Fruit fly (Drosophila melanogaster) whole organism, pupa: ENCODE data around the gene CG31176.

Source experiments
- CG10348 ChIP-seq: fragments of 200-800 bp; sonication (Bioruptor generic); IDR thresholded peaks from 2 replicates; pipeline ENCODE4 v1.3.6; 2022; ENCODE audit warnings: missing biosample characterization, missing genetic modification characterization
- CG12605 ChIP-seq: fragments of 200-800 bp; sonication (Bioruptor generic); IDR thresholded peaks from 2 replicates; pipeline ENCODE4 v1.3.6; 2022; ENCODE audit warnings: missing biosample characterization, missing genetic modification characterization
- CG13204 ChIP-seq: fragments of 200-800 bp; sonication (Bioruptor generic); optimal IDR thresholded peaks from 2 replicates; lab custom pipeline; 2018; ENCODE audit warnings: missing biosample characterization, mild to moderate bottlenecking, missing genetic modification characterization, moderate library complexity
- CG14655 ChIP-seq: fragments of 200-800 bp; sonication (Bioruptor generic); optimal IDR thresholded peaks from 3 replicates; lab custom pipeline; 2017; ENCODE audit warnings: mild to moderate bottlenecking, missing biosample characterization, missing genetic modification reagents, missing genetic modification characterization
- CG15710 ChIP-seq: fragments of 200-800 bp; sonication (Bioruptor generic); optimal IDR thresholded peaks from 2 replicates; lab custom pipeline; 2018; ENCODE audit warnings: missing biosample characterization, mild to moderate bottlenecking, missing genetic modification characterization, moderate library complexity
- CG17806 ChIP-seq: fragments of 200-800 bp; sonication (Bioruptor generic); optimal IDR thresholded peaks from 2 replicates; lab custom pipeline; 2018; ENCODE audit warnings: missing biosample characterization, mild to moderate bottlenecking, missing genetic modification characterization, moderate library complexity
- CG32121 ChIP-seq: fragments of 200-800 bp; sonication (Bioruptor generic); IDR thresholded peaks from 2 replicates; pipeline ENCODE4 v1.3.6; 2022; ENCODE audit warnings: missing biosample characterization, missing genetic modification characterization
- CG34367 ChIP-seq: fragments of 200-800 bp; sonication (Bioruptor generic); optimal IDR thresholded peaks from 2 replicates; lab custom pipeline; 2018; ENCODE audit warnings: missing biosample characterization, mild to moderate bottlenecking, missing genetic modification characterization
- CG4496 ChIP-seq: fragments of 200-800 bp; sonication (Bioruptor generic); IDR thresholded peaks from 3 replicates; pipeline ENCODE4 v1.3.6; 2022; ENCODE audit warnings: missing biosample characterization, missing genetic modification characterization
- CG8159 ChIP-seq: fragments of 200-800 bp; sonication (Bioruptor generic); optimal IDR thresholded peaks from 3 replicates; lab custom pipeline; 2018; ENCODE audit warnings: missing biosample characterization, mild to moderate bottlenecking, missing genetic modification characterization, moderate library complexity
- CG8301 ChIP-seq: fragments of 200-800 bp; sonication (Bioruptor generic); optimal IDR thresholded peaks from 2 replicates; lab custom pipeline; 2018; ENCODE audit warnings: missing biosample characterization, mild to moderate bottlenecking, missing genetic modification characterization
- CG9948 ChIP-seq: fragments of 200-800 bp; sonication (Bioruptor generic); optimal IDR thresholded peaks from 2 replicates; lab custom pipeline; 2018; ENCODE audit warnings: missing biosample characterization, mild to moderate bottlenecking, missing genetic modification characterization, moderate library complexity
- D1 ChIP-seq: fragments of 200-800 bp; sonication (Bioruptor generic); optimal IDR thresholded peaks from 2 replicates; lab custom pipeline; 2018; ENCODE audit warnings: missing biosample characterization, mild to moderate bottlenecking, missing genetic modification characterization, moderate library complexity
- EcR ChIP-seq: fragments of 200-800 bp; sonication (Bioruptor generic); optimal IDR thresholded peaks from 3 replicates; lab custom pipeline; 2019; ENCODE audit warnings: missing biosample characterization, missing genetic modification characterization, mild to moderate bottlenecking, moderate library complexity, missing genetic modification reagents
- Ets98B ChIP-seq: fragments of 200-800 bp; sonication (Bioruptor generic); IDR thresholded peaks from 2 replicates; pipeline ENCODE4 v1.3.6; 2022; ENCODE audit warnings: missing biosample characterization, missing genetic modification characterization
- Pif1A ChIP-seq: fragments of 200-800 bp; sonication (Bioruptor generic); optimal IDR thresholded peaks from 3 replicates; lab custom pipeline; 2016; ENCODE audit warnings: missing biosample characterization, missing genetic modification characterization
- Pif1B ChIP-seq: fragments of 200-800 bp; sonication (Bioruptor generic); optimal IDR thresholded peaks from 3 replicates; lab custom pipeline; 2016; ENCODE audit warnings: missing biosample characterization, missing genetic modification characterization
- Snoo ChIP-seq: fragments of 200-800 bp; sonication (Bioruptor generic); optimal IDR thresholded peaks from 3 replicates; lab custom pipeline; 2017; ENCODE audit warnings: missing biosample characterization, mild to moderate bottlenecking, missing genetic modification characterization, inconsistent platforms
- fd96Ca ChIP-seq: fragments of 200-800 bp; sonication (Bioruptor generic); IDR thresholded peaks from 3 replicates; pipeline ENCODE4 v1.3.6; 2022; ENCODE audit warnings: missing biosample characterization, missing genetic modification characterization
- gl ChIP-seq: fragments of 200-800 bp; sonication (Bioruptor generic); optimal IDR thresholded peaks from 2 replicates; lab custom pipeline; 2018; ENCODE audit warnings: missing biosample characterization, mild to moderate bottlenecking, missing genetic modification characterization
- rn ChIP-seq: fragments of 200-800 bp; sonication (Bioruptor generic); IDR thresholded peaks from 2 replicates; pipeline ENCODE4 v1.3.6; 2022; ENCODE audit warnings: missing biosample characterization, missing genetic modification characterization

CG31176 gene

DNA sequence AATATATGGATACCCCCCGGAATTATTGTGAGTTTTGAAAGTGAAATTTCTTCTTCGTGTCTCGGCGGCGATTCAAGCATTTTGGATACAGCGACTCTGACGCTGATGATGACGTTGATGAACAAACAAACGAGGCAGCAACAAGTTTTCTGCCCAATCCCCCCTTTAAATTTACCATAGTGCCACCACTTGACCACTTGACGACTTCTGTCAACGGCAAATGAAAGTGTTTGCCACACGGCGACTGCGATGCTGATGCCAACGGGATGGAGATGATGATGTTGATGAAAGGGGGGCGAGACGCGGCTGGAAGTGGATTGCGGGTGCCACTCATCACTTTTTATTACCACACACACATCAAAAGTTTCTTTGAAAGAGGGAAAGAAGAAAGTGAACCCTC lies 19.0 kb downstream of the CG31176 start:
- TF ChIP-seq CG8301 (tag; lab: Kevin White, UChicago) (no peak), D1 (tag; lab: Kevin White, UChicago) (no peak), rn (no peak), Ets98B (GFP tag; lab: Robert Waterston, UW) (no peak), Pif1A (no peak), CG15710 (tag; lab: Kevin White, UChicago) (no peak), CG8159 (tag; lab: Kevin White, UChicago) (no peak), EcR (GFP tag; lab: Kevin White, UChicago) (no peak), CG4496 (GFP tag; lab: Robert Waterston, UW) (no peak), Snoo (tag; lab: Kevin White, UChicago) (no peak), CG17806 (no peak), CG34367 (tag; lab: Kevin White, UChicago) (no peak), Pif1B (GFP tag; lab: Kevin White, UChicago) (no peak), CG12605 (no peak), CG9948 (tag; lab: Kevin White, UChicago) (no peak), CG32121 (GFP tag; lab: Robert Waterston, UW) (no peak), gl (tag; lab: Kevin White, UChicago) (no peak)

DNA sequence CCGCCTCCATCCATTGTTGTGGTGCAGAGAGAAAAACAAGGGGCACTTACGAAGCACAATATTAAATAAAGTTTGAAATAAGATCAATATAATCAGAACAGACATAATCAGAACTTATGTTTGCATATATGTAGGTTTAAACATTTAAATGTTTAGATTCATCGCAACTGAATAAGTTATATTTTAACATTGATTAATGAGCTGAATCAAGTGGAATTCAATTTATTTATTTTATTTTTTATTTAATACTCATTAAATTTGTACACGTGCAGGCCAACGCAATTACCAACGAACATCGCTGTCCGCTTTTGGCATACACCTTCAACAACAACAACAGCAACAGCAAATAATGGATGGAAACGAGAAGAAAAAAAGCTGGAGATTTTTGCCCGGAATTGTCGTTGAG lies 20.6 kb downstream of the CG31176 start:
- TF ChIP-seq CG4496 (GFP tag; lab: Robert Waterston, UW) (peak; percentile 77), Snoo (tag; lab: Kevin White, UChicago) (peak; percentile 65), CG10348 (GFP tag; lab: Robert Waterston, UW) (no peak), Ets98B (GFP tag; lab: Robert Waterston, UW) (peak; percentile 58), EcR (GFP tag; lab: Kevin White, UChicago) (peak; percentile 45), CG9948 (tag; lab: Kevin White, UChicago) (peak; percentile 89), CG34367 (tag; lab: Kevin White, UChicago) (peak; percentile 83), CG17806 (peak; percentile 88), CG12605 (peak; percentile 33), gl (tag; lab: Kevin White, UChicago) (peak; percentile 59), CG13204 (GFP tag; lab: Kevin White, UChicago) (peak; percentile 86), CG8301 (tag; lab: Kevin White, UChicago) (peak; percentile 80), CG14655 (GFP tag; lab: Kevin White, UChicago) (peak; percentile 86), CG15710 (tag; lab: Kevin White, UChicago) (peak; percentile 93), Pif1A (peak; percentile 76), CG8159 (tag; lab: Kevin White, UChicago) (peak; percentile 93), fd96Ca (GFP tag; lab: Robert Waterston, UW) (no peak), Pif1B (GFP tag; lab: Kevin White, UChicago) (peak; percentile 80), CG32121 (GFP tag; lab: Robert Waterston, UW) (peak; percentile 71), D1 (tag; lab: Kevin White, UChicago) (peak; percentile 88), rn (peak; percentile 44)
- TF ChIP-seq, all 21 proteins: peak for 19

DNA sequence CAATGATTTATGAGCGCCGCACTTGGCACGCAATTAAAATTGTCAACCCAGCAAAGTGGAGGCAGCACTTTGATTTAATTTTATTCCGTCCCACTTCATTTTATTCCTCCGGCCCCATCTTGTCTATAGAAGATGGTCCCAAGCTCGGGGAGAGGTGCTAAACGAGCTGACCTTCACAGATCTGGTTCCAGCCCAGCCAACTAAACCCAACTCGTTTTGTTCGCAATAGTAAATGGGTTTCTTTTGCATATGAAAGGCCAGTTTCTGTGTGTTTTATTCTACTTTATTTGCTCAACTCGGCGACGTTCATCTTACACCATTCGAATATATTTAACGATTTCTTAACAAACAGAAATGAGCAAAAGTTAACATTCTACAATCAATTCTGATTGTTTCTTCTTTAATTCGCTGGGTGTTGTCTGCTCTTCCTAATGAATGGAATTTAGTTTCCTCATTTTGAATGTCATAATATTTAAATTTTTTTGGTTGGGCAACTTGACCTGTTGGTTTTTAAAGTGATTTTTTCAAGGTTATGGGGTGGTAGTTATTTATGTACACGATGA lies 26.3 kb downstream of the CG31176 start:
- TF ChIP-seq EcR (GFP tag; lab: Kevin White, UChicago) (peak; percentile 54), CG15710 (tag; lab: Kevin White, UChicago) (no peak)

DNA sequence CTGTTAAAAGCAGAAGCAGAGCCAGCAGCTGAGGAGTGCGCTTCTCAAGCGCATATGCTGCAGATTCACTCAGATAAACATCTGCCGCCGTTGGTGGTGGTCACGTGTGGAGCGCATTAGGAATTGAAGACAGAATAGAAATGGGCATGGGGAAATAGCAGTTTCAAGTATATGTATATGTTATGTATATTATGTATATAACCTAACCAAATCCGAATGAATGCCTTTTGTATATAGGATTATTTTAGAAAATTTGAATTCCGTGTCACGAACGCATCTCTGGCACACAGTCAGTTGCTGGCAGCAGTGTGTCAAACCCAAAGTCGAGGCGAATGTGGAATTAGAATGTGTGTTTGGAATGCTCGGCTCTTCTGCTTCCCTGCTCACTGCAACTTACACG lies 28.3 kb downstream of the CG31176 start:
- TF ChIP-seq CG15710 (tag; lab: Kevin White, UChicago) = no peak
- TF ChIP-seq rn = no peak
- TF ChIP-seq D1 (tag; lab: Kevin White, UChicago) = no peak
- 0 out of 3 replicates have a peak, but pooled peaks have one; percentile 13 for TF ChIP-seq CG4496 (GFP tag; lab: Robert Waterston, UW)
- no peak for TF ChIP-seq Snoo (tag; lab: Kevin White, UChicago)
- TF ChIP-seq EcR (GFP tag; lab: Kevin White, UChicago) = no peak
- 0 out of 2 replicates have a peak, but pooled peaks have one; percentile 17 for TF ChIP-seq Ets98B (GFP tag; lab: Robert Waterston, UW)
- TF ChIP-seq fd96Ca (GFP tag; lab: Robert Waterston, UW) = no peak
- peak; percentile 51 for TF ChIP-seq CG14655 (GFP tag; lab: Kevin White, UChicago)
- TF ChIP-seq CG8301 (tag; lab: Kevin White, UChicago) = peak; percentile 49
- TF ChIP-seq CG10348 (GFP tag; lab: Robert Waterston, UW) = no peak
- TF ChIP-seq CG12605 = no peak

DNA sequence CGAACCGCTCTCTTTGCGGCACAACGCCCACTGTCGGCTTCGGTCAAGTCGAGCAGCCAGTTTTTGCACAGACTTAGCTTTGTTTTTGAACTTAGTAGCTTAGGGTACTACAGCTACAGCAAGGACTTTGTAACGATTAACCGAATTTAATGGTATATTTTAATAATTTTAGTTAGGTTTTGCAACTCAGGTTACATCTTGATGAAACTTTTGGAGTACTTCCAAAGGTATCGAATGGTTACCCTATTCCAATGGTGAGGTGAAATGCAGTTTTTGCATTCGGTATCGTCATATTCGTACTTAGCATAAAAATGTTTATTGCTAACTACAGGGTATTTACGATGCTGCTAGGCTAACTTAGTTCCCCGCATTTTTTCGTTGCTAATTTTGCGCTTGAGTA lies 30.9 kb downstream of the CG31176 start:
- peak; percentile 58 for TF ChIP-seq CG14655 (GFP tag; lab: Kevin White, UChicago)
- no peak for TF ChIP-seq CG34367 (tag; lab: Kevin White, UChicago)
- TF ChIP-seq Snoo (tag; lab: Kevin White, UChicago) = no peak
- TF ChIP-seq Ets98B (GFP tag; lab: Robert Waterston, UW) = peak; percentile 24; the same call in 1 of the 2 replicates
- TF ChIP-seq CG4496 (GFP tag; lab: Robert Waterston, UW) = no peak
- peak; percentile 51 for TF ChIP-seq CG8301 (tag; lab: Kevin White, UChicago)
- peak; percentile 19 for TF ChIP-seq Pif1A
- no peak for TF ChIP-seq Pif1B (GFP tag; lab: Kevin White, UChicago)
- no peak for TF ChIP-seq CG10348 (GFP tag; lab: Robert Waterston, UW)
- TF ChIP-seq fd96Ca (GFP tag; lab: Robert Waterston, UW) = 0 out of 3 replicates have a peak, but pooled peaks have one; percentile 33

DNA sequence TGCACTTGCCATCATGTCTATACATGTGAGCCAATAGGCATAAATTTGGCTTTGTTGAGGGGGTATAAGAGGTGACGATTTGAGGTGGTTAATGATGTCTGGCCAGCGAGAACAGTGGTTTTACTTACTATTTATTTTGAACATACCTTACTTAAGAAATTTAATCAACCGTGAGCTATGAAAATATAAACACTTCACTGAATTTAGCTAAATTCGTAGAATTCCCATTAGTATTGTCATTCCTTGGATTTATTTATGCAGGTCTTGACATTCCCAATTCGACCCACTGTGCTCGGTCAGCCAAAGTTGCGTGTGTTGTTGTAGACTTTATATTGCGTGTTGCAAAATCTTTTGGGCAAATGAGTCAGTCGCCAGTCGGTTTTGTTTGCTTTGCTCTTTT lies 31.6 kb downstream of the CG31176 start:
- peak; percentile 33; the same call in 1 of the 2 replicates for TF ChIP-seq CG12605
- TF ChIP-seq CG10348 (GFP tag; lab: Robert Waterston, UW) = no peak
- TF ChIP-seq fd96Ca (GFP tag; lab: Robert Waterston, UW) = peak; percentile 80
- TF ChIP-seq CG15710 (tag; lab: Kevin White, UChicago) = no peak
- TF ChIP-seq CG4496 (GFP tag; lab: Robert Waterston, UW) = peak; percentile 79
- TF ChIP-seq gl (tag; lab: Kevin White, UChicago) = no peak
- no peak for TF ChIP-seq Snoo (tag; lab: Kevin White, UChicago)
- peak; percentile 13 for TF ChIP-seq CG9948 (tag; lab: Kevin White, UChicago)
- TF ChIP-seq CG32121 (GFP tag; lab: Robert Waterston, UW) = peak; percentile 78
- TF ChIP-seq Pif1B (GFP tag; lab: Kevin White, UChicago) = peak; percentile 32
- TF ChIP-seq Ets98B (GFP tag; lab: Robert Waterston, UW) = peak; percentile 70
- no peak for TF ChIP-seq D1 (tag; lab: Kevin White, UChicago)
- TF ChIP-seq rn = peak; percentile 52; the same call in 1 of the 2 replicates
- no peak for TF ChIP-seq EcR (GFP tag; lab: Kevin White, UChicago)
- TF ChIP-seq CG13204 (GFP tag; lab: Kevin White, UChicago) = no peak
- peak; percentile 16 for TF ChIP-seq CG17806
- peak; percentile 26 for TF ChIP-seq CG14655 (GFP tag; lab: Kevin White, UChicago)
- TF ChIP-seq Pif1A = peak; percentile 18
- no peak for TF ChIP-seq CG8159 (tag; lab: Kevin White, UChicago)
- no peak for TF ChIP-seq CG34367 (tag; lab: Kevin White, UChicago)
- TF ChIP-seq CG8301 (tag; lab: Kevin White, UChicago) = peak; percentile 41
- TF ChIP-seq, all 21 proteins: peak for 12
